Fruit fly (Drosophila melanogaster) whole organism, wandering third instar larva: ENCODE results near the gene tmod.
A peak's percentile ranks its signal among the peaks of the same experiment; 100 is the strongest.

Source experiments
- Abd-B ChIP-seq: fragments of >200 bp; optimal IDR thresholded peaks from 2 replicates; lab custom pipeline; 2017; ENCODE audit warnings: missing biosample characterization, missing genetic modification characterization
- CG32264 ChIP-seq: fragments of 200-800 bp; sonication (Bioruptor generic); optimal IDR thresholded peaks from 2 replicates; lab custom pipeline; 2016; ENCODE audit warnings: missing biosample characterization, missing genetic modification characterization
- CG9705 ChIP-seq: fragments of 200-800 bp; sonication (Bioruptor generic); optimal IDR thresholded peaks from 2 replicates; lab custom pipeline; 2018; ENCODE audit warnings: missing biosample characterization, mild to moderate bottlenecking, missing genetic modification characterization
- CrebA ChIP-seq: fragments of 200-800 bp; sonication (Bioruptor generic); optimal IDR thresholded peaks from 2 replicates; lab custom pipeline; 2016; ENCODE audit warnings: missing biosample characterization, mild to moderate bottlenecking, missing genetic modification characterization, borderline replicate concordance
- Dfd ChIP-seq: fragments of >200 bp; optimal IDR thresholded peaks from 2 replicates; lab custom pipeline; 2017; ENCODE audit warnings: missing biosample characterization, missing genetic modification characterization
- Dif ChIP-seq: fragments of 200-275, 200-300 bp; sonication (Bioruptor generic); optimal IDR thresholded peaks from 2 replicates; lab custom pipeline; 2018; ENCODE audit warnings: missing biosample characterization, missing genetic modification characterization; ENCODE audit not compliant: partially characterized antibody
- GATAd ChIP-seq: sonication (Bioruptor generic); optimal IDR thresholded peaks from 2 replicates; lab custom pipeline; 2016; ENCODE audit warnings: missing biosample characterization, missing genetic modification characterization
- HLH106 ChIP-seq: fragments of 200-800 bp; optimal IDR thresholded peaks from 3 replicates; lab custom pipeline; 2019; ENCODE audit warnings: missing biosample characterization, mild to moderate bottlenecking, missing genetic modification characterization, moderate library complexity
- Hnf4 ChIP-seq: fragments of 200-800 bp; sonication (Bioruptor generic); optimal IDR thresholded peaks from 2 replicates; lab custom pipeline; 2016; ENCODE audit warnings: missing biosample characterization, mild to moderate bottlenecking, missing genetic modification characterization
- Hr78 ChIP-seq: fragments of >200 bp; optimal IDR thresholded peaks from 2 replicates; lab custom pipeline; 2017; ENCODE audit warnings: missing biosample characterization, missing genetic modification characterization
- Hr83 ChIP-seq: fragments of 200-300 bp; sonication (Bioruptor generic); optimal IDR thresholded peaks from 2 replicates; lab custom pipeline; 2016; ENCODE audit warnings: missing biosample characterization, mild to moderate bottlenecking, missing genetic modification characterization, moderate library complexity; ENCODE audit not compliant: poor library complexity, severe bottlenecking
- Jra ChIP-seq: sonication (Bioruptor generic); optimal IDR thresholded peaks from 2 replicates; lab custom pipeline; 2016; ENCODE audit warnings: missing biosample characterization, missing genetic modification characterization
- Mio ChIP-seq: sonication (Bioruptor generic); optimal IDR thresholded peaks from 2 replicates; lab custom pipeline; 2016; ENCODE audit warnings: missing biosample characterization, missing genetic modification characterization
- Myc ChIP-seq: fragments of >200 bp; optimal IDR thresholded peaks from 2 replicates; lab custom pipeline; 2017
- N ChIP-seq: fragments of >200 bp; optimal IDR thresholded peaks from 2 replicates; lab custom pipeline; 2018; ENCODE audit warnings: missing biosample characterization, missing external identifiers, missing genetic modification characterization
- OdsH ChIP-seq: fragments of 200-800 bp; sonication (Bioruptor generic); optimal IDR thresholded peaks from 2 replicates; lab custom pipeline; 2016; ENCODE audit warnings: missing biosample characterization, mild to moderate bottlenecking, missing genetic modification characterization
- Rel ChIP-seq, 2 experiments: fragments of 200-800 bp; sonication (Bioruptor generic) in 1 of 2; optimal IDR thresholded peaks; 2 replicates in 1 of 2; 3 replicates in 1 of 2; lab custom pipeline; 2016 to 2019; ENCODE audit warnings: mild to moderate bottlenecking in 2 of 2, missing biosample characterization in 2 of 2, missing genetic modification characterization in 2 of 2, moderate library complexity in 1 of 2
- Vsx2 ChIP-seq: fragments of 200-300, 225-300 bp; sonication (Bioruptor generic); optimal IDR thresholded peaks from 2 replicates; lab custom pipeline; 2018; ENCODE audit warnings: missing biosample characterization, missing genetic modification characterization; ENCODE audit not compliant: partially characterized antibody
- br ChIP-seq: fragments of 200-800 bp; sonication (Bioruptor generic); optimal IDR thresholded peaks from 2 replicates; lab custom pipeline; 2016; ENCODE audit warnings: missing biosample characterization, missing genetic modification characterization
- brk ChIP-seq: fragments of 200-800 bp; sonication (Bioruptor generic); optimal IDR thresholded peaks from 2 replicates; lab custom pipeline; 2016; ENCODE audit warnings: missing biosample characterization, mild to moderate bottlenecking, missing genetic modification characterization
- dl ChIP-seq, 2 experiments: fragments of 175-275, 200-275 bp in 1 of 2; fragments of 200-275 bp in 1 of 2; sonication (Bioruptor generic); optimal IDR thresholded peaks; lab custom pipeline; 2018; ENCODE audit warnings: mild to moderate bottlenecking in 2 of 2, missing biosample characterization in 2 of 2, missing genetic modification characterization in 2 of 2, moderate library complexity in 2 of 2; ENCODE audit not compliant: partially characterized antibody in 2 of 2, insufficient read depth in 1 of 2
- dmrt93B ChIP-seq: fragments of 200-800 bp; sonication (Bioruptor generic); optimal IDR thresholded peaks from 2 replicates; lab custom pipeline; 2018; ENCODE audit warnings: missing biosample characterization, mild to moderate bottlenecking, missing genetic modification characterization
- foxo ChIP-seq, 2 experiments: fragments of 200-800 bp; sonication (Bioruptor generic); optimal IDR thresholded peaks; 2 replicates in 1 of 2; 3 replicates in 1 of 2; lab custom pipeline; 2016 to 2017; ENCODE audit warnings: missing biosample characterization in 2 of 2, missing genetic modification characterization in 2 of 2
- fru ChIP-seq: fragments of 200-800 bp; sonication (Bioruptor generic); optimal IDR thresholded peaks from 3 replicates; lab custom pipeline; 2016; ENCODE audit warnings: missing biosample characterization, mild to moderate bottlenecking, missing genetic modification characterization
- h ChIP-seq: fragments of 200-800 bp; sonication (Bioruptor generic); optimal IDR thresholded peaks from 3 replicates; lab custom pipeline; 2016; ENCODE audit warnings: missing biosample characterization, mild to moderate bottlenecking, missing genetic modification characterization
- jim ChIP-seq: fragments of 175-275, 200-325 bp; sonication (Bioruptor generic); optimal IDR thresholded peaks from 2 replicates; lab custom pipeline; 2016; ENCODE audit warnings: missing biosample characterization, mild to moderate bottlenecking, missing genetic modification characterization
- lola ChIP-seq: fragments of >200 bp; optimal IDR thresholded peaks from 2 replicates; lab custom pipeline; 2017; ENCODE audit warnings: missing biosample characterization, missing genetic modification characterization
- pan ChIP-seq: fragments of >200 bp; optimal IDR thresholded peaks from 2 replicates; lab custom pipeline; 2017
- psq ChIP-seq: fragments of 200-800 bp; sonication (Bioruptor generic); optimal IDR thresholded peaks from 3 replicates; lab custom pipeline; 2017; ENCODE audit warnings: missing biosample characterization, mild to moderate bottlenecking, missing genetic modification characterization, moderate library complexity
- rgr ChIP-seq: fragments of 200-800 bp; sonication (Bioruptor generic); optimal IDR thresholded peaks from 3 replicates; lab custom pipeline; 2016; ENCODE audit warnings: missing biosample characterization, mild to moderate bottlenecking, missing genetic modification characterization
- sage ChIP-seq: fragments of 200-800 bp; sonication (Bioruptor generic); optimal IDR thresholded peaks from 2 replicates; lab custom pipeline; 2016; ENCODE audit warnings: missing biosample characterization, mild to moderate bottlenecking, missing genetic modification characterization
- tai ChIP-seq: sonication (Bioruptor generic); optimal IDR thresholded peaks from 2 replicates; lab custom pipeline; 2016; ENCODE audit warnings: missing biosample characterization, missing genetic modification characterization
- usp ChIP-seq: fragments of >200 bp; optimal IDR thresholded peaks from 2 replicates; lab custom pipeline; 2017; ENCODE audit warnings: missing biosample characterization, missing genetic modification characterization
- woc ChIP-seq: sonication (Bioruptor generic); optimal IDR thresholded peaks from 2 replicates; lab custom pipeline; 2016; ENCODE audit warnings: missing biosample characterization, mild to moderate bottlenecking, missing genetic modification characterization

Gene tmod

DNA sequence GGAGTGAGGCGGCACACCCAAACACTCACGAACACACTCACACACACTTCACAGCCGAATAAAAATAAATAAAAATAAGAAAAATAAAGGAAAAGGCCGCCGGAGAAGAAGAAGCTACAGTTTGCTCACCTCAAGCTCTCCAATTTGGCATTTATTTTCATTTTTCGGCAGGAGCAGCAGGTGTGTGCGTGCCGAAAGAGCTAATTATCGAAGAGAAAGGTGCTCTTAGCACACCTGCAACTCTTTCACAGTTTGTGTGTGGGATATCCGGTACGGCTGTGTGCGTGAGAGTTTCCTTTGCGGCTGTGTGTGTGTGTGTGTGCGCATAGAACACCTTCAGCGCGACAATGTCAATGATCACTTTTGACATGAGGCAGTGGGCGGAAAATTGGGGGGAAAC is 12.6 kb downstream of the tmod start:
- TF ChIP-seq CrebA (GFP tag; lab: Kevin White, UChicago) (no peak), GATAd (GFP tag; lab: Kevin White, UChicago) (no peak), dmrt93B (GFP tag; lab: Kevin White, UChicago) (no peak), Vsx2 (GFP tag; lab: Kevin White, UChicago) (no peak), Myc (lab: Kevin White, UChicago) (no peak), lola (GFP tag; lab: Kevin White, UChicago) (no peak)

- TF ChIP-seq HLH106 (tag; lab: Kevin White, UChicago) (no peak), Mio (GFP tag; lab: Kevin White, UChicago) (no peak), h (GFP tag; lab: Kevin White, UChicago) (no peak), jim (GFP tag; lab: Kevin White, UChicago) (no peak), Myc (lab: Kevin White, UChicago) (no peak), Hr78 (GFP tag; lab: Kevin White, UChicago) (no peak), Abd-B (GFP tag; lab: Kevin White, UChicago) (no peak), fru (no peak), N (GFP tag; lab: Kevin White, UChicago) (no peak), CG32264 (GFP tag; lab: Kevin White, UChicago) (no peak), sage (GFP tag; lab: Kevin White, UChicago) (no peak), Hr83 (no peak), dmrt93B (GFP tag; lab: Kevin White, UChicago) (no peak)
These were observed 17.6 kb downstream of the tmod start for dm6 chr3R:30550044-30550443.

- TF ChIP-seq lola (GFP tag; lab: Kevin White, UChicago) (no peak), OdsH (GFP tag; lab: Kevin White, UChicago) (no peak), Mio (GFP tag; lab: Kevin White, UChicago) (no peak), psq (GFP tag; lab: Kevin White, UChicago) (no peak), Myc (lab: Kevin White, UChicago) (no peak), foxo (GFP tag; optimal IDR thresholded peaks at IDR 0.05; lab: Kevin White, UChicago) (no peak)
- TF ChIP-seq, all 38 proteins: peak for 0
These were observed 20.1 kb downstream of the tmod start for dm6 chr3R:30552548-30552947.

DNA sequence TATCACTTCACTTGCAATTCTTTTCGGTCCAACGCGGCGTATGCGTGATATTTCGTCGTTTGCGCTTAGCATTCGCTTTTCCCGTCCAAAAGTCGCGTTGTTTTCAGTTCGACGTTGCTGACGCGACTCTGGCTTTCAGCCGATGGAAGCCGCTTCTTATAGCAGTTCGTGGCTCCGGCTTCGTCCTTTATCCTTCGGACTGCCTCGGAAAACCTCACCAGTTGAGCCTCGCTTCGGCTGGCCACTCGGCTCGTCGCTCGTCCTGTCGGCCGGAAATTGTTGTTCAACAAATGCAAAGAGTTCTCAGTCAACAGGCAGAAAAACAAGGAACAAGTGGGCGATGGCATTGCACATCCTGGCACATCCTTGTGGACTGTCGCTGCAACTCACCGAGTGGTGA is 27.7 kb downstream of the tmod start, which contains the start of gene CG34155:
Gene CG34155 (minus strand): TSS at position 130 of the 400 bp plus-strand sequence.
- TF ChIP-seq Vsx2 (GFP tag; lab: Kevin White, UChicago) (no peak), Jra (GFP tag; lab: Kevin White, UChicago) (no peak), brk (GFP tag; lab: Kevin White, UChicago) (no peak), N (GFP tag; lab: Kevin White, UChicago) (no peak), Hr78 (GFP tag; lab: Kevin White, UChicago) (no peak)

DNA sequence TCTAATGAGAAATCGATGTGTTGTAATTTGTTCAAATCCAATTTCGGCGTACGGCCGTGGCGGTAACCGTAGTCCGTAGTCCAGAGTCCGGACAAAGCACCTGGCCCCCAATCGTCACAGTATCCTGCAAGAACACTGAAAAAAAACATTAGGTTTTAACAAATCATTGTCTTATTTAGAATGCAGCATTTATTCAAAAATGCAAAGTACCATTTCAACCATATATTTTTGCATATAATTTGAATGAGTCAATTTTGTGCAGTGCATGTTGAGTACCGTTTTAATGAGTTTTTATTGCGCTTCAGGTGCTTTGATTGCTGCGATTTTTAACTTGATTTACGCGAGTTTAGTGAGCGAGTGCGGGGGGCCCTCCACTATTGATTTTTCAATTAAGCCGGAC is 28.8 kb downstream of the tmod start:
- no peak for TF ChIP-seq Hr83
- no peak for TF ChIP-seq Rel (GFP tag; optimal IDR thresholded peaks at IDR 0.05; lab: Kevin White, UChicago)
- TF ChIP-seq Rel (tag; optimal IDR thresholded peaks at IDR 0.05; lab: Kevin White, UChicago): no peak
- no peak for TF ChIP-seq GATAd (GFP tag; lab: Kevin White, UChicago)
- TF ChIP-seq rgr (GFP tag; lab: Kevin White, UChicago): no peak
- TF ChIP-seq Mio (GFP tag; lab: Kevin White, UChicago): no peak
- no peak for TF ChIP-seq Hr78 (GFP tag; lab: Kevin White, UChicago)
- TF ChIP-seq woc (GFP tag; lab: Kevin White, UChicago): no peak
- no peak for TF ChIP-seq Abd-B (GFP tag; lab: Kevin White, UChicago)
- TF ChIP-seq lola (GFP tag; lab: Kevin White, UChicago): no peak
- no peak for TF ChIP-seq dl (GFP tag; optimal IDR thresholded peaks at IDR 0.05; lab: Kevin White, UChicago; ENCODE audit: insufficient read depth in 1 of 2, partially characterized antibody in 2 of 2)
- TF ChIP-seq, all 38 proteins: peak for 0

DNA sequence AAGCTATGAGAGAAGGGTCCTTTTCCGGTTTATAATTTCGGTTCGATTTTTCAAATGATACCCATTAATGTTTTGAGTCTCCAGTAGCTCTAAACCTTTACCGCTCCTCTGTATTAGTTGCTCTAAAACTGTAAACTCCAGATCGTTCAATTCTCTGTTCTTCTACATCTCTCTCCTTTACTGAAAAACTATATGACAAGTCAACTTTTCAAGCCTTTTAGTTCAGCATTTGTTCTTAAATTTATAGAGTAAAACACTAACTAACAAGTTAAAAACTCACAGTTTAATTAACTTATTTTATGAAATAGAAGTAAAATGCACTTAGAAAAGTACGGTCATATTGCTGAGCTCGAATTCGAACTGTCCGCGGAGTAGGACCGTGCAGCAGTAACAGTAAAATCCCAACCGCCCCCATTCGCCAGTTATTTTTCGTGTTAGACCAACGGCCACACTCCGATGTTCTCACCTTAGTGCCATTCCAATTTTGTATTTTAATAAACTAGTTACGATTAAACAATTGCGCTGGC is 30.4 kb downstream of the tmod start:
- TF ChIP-seq jim (GFP tag; lab: Kevin White, UChicago): no peak
- no peak for TF ChIP-seq Vsx2 (GFP tag; lab: Kevin White, UChicago)
- no peak for TF ChIP-seq GATAd (GFP tag; lab: Kevin White, UChicago)
- no peak for TF ChIP-seq h (GFP tag; lab: Kevin White, UChicago)
- no peak for TF ChIP-seq Dfd (GFP tag; lab: Kevin White, UChicago)
- no peak for TF ChIP-seq usp
- TF ChIP-seq CG32264 (GFP tag; lab: Kevin White, UChicago): no peak
- TF ChIP-seq dl (GFP tag; optimal IDR thresholded peaks at IDR 0.05; lab: Kevin White, UChicago; ENCODE audit: insufficient read depth in 1 of 2, partially characterized antibody in 2 of 2): no peak
- TF ChIP-seq Dif (GFP tag; lab: Kevin White, UChicago): no peak
- no peak for TF ChIP-seq CG9705 (GFP tag; lab: Kevin White, UChicago)
- no peak for TF ChIP-seq Hnf4
- no peak for TF ChIP-seq dmrt93B (GFP tag; lab: Kevin White, UChicago)
- peak in 1 of 2 experiments; percentile 7 for TF ChIP-seq foxo (GFP tag; optimal IDR thresholded peaks at IDR 0.05; lab: Kevin White, UChicago)
- TF ChIP-seq br (GFP tag; lab: Kevin White, UChicago): no peak
- no peak for TF ChIP-seq Hr78 (GFP tag; lab: Kevin White, UChicago)
- TF ChIP-seq N (GFP tag; lab: Kevin White, UChicago): no peak
- TF ChIP-seq fru: no peak
- no peak for TF ChIP-seq psq (GFP tag; lab: Kevin White, UChicago)
- TF ChIP-seq Myc (lab: Kevin White, UChicago): peak; percentile 16
- no peak for TF ChIP-seq pan (lab: Kevin White, UChicago)
- TF ChIP-seq tai (GFP tag; lab: Kevin White, UChicago): no peak
- TF ChIP-seq OdsH (GFP tag; lab: Kevin White, UChicago): no peak
- no peak for TF ChIP-seq lola (GFP tag; lab: Kevin White, UChicago)
- TF ChIP-seq rgr (GFP tag; lab: Kevin White, UChicago): peak; percentile 1
- TF ChIP-seq Abd-B (GFP tag; lab: Kevin White, UChicago): no peak
